Worm (Caenorhabditis elegans) whole organism, midembryonic: ENCODE results near the gene inx-5.
"Not testable (repeated sequence)": the region's sequence is repeated elsewhere in the genome, so short reads cannot be mapped to it uniquely, and the experiment has no call there.

Experiments used
- T22C8.4 ChIP-seq: fragments of 200-800 bp; sonication (Bioruptor generic); IDR thresholded peaks from 2 replicates; pipeline ENCODE4 v1.3.6; 2022; ENCODE audit warnings: missing genetic modification characterization, missing compliant biosample characterization
- cog-1 ChIP-seq: sonication (generic microtip); optimal IDR thresholded peaks from 2 replicates; lab custom pipeline; 2016; ENCODE audit warnings: missing genetic modification characterization, missing compliant biosample characterization
- flt-1 ChIP-seq: fragments of 200-800 bp; sonication (Bioruptor generic); IDR thresholded peaks from 2 replicates; pipeline ENCODE4 v1.3.6; 2022; ENCODE audit warnings: missing genetic modification characterization, missing compliant biosample characterization
- klf-2 ChIP-seq: fragments of 200-800 bp; sonication (Bioruptor generic); conservative IDR thresholded peaks from 2 replicates; pipeline ENCODE4 v1.3.6; 2022; ENCODE audit warnings: missing genetic modification reagents, missing genetic modification characterization, missing compliant biosample characterization
- med-1 ChIP-seq: sonication (generic microtip); optimal IDR thresholded peaks from 2 replicates; lab custom pipeline; 2017; ENCODE audit warnings: missing genetic modification characterization, mild to moderate bottlenecking, missing compliant biosample characterization, antibody characterized with exemption, missing genetic modification reagents; ENCODE audit not compliant: insufficient read depth
- ref-1 ChIP-seq: fragments of 200-800 bp; sonication (Bioruptor generic); conservative IDR thresholded peaks from 2 replicates; pipeline ENCODE4 v1.3.6; 2022; ENCODE audit warnings: missing genetic modification reagents, missing genetic modification characterization, missing compliant biosample characterization
- tab-1 ChIP-seq: fragments of 200-800 bp; sonication (Bioruptor generic); IDR thresholded peaks from 2 replicates; pipeline ENCODE4 v1.3.6; 2022; ENCODE audit warnings: missing genetic modification characterization, missing compliant biosample characterization
- ztf-23 ChIP-seq: fragments of 200-800 bp; sonication (Bioruptor generic); IDR thresholded peaks from 2 replicates; pipeline ENCODE4 v1.3.6; 2022; ENCODE audit warnings: missing genetic modification reagents, missing genetic modification characterization, missing compliant biosample characterization
- ztf-29 ChIP-seq: fragments of 200-800 bp; sonication (Bioruptor generic); IDR thresholded peaks from 2 replicates; pipeline ENCODE4 v1.3.6; 2022; ENCODE audit warnings: missing genetic modification reagents, missing genetic modification characterization, missing compliant biosample characterization

The inx-5 gene

DNA sequence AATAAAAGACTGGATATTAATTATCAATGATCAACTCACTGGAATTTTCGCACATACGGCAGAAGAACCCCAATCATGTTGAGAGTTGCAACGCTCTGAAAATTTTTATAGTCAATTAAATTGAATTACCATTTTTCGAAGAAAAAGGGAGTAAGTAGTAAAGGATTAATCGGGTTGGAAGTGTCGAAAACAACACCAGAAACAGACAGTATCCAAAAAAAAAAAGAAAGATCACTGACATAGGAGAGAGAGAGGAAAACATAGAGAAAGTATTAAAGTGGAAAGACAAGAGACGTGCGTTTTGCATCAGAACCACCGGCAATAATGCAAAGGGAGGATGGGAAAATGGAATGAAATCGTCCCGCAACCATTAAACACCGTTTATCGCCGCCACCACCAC is at the start of gene inx-5:
Gene inx-5, minus strand, starts transcription at position 101 of the 400 bp plus-strand sequence.
- TF ChIP-seq ref-1 (GFP tag; lab: Robert Waterston, UW): no peak
- TF ChIP-seq med-1 (GFP tag; lab: Kevin White, UChicago): no peak

DNA sequence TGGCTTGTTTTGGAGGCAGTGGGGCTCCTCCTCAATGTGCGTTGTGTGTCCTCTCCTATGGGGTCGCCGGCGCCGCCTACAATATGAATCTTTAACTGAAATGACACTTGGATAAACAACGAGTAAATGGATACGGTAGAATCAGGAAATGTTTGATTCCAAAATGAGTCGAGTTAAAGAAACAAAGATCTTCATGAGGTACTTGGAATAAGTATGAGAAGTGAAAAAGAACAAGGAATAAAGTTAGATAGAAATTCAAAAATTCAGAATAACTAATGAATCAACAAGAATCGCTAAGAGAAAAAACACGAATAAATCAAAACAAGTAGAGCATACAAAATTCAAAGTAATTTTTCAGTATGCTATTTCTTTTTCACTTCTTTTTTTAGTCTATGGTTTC is 48.8 kb upstream of the inx-5 start, which contains the start of gene npr-28:
Gene npr-28, minus strand, starts transcription at position 101 of the 400 bp plus-strand sequence.
- TF ChIP-seq ztf-29 (GFP tag; lab: Robert Waterston, UW) (no peak), flt-1 (GFP tag; lab: Robert Waterston, UW) (no peak), klf-2 (GFP tag; lab: Robert Waterston, UW) (no peak), T22C8.4 (GFP tag; lab: Robert Waterston, UW) (no peak), tab-1 (GFP tag; lab: Robert Waterston, UW) (no peak), cog-1 (tag; lab: Kevin White, UChicago) (no peak), ref-1 (GFP tag; lab: Robert Waterston, UW) (no peak), ztf-23 (GFP tag; lab: Robert Waterston, UW) (no peak), med-1 (GFP tag; lab: Kevin White, UChicago) (no peak)

DNA sequence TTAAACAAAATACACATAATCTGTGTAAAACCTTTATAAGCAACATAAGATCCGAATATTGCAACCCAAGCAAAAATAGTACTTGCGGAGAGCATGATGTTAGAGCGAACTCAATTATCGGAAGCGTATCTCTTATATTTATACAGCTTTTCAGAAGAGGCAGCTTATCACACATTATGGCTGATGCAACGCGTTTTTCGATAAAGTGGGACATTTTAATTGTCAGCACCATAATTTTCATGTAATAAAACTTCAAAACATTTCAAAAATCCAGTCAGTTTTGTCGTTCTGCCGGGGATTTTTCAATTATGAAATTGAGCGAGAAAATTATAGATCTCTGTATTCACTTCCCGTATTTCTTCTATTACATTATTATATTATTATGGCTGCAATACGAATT is 44.0 kb upstream of the inx-5 start, which contains the start of gene drd-5:
Gene drd-5, minus strand, starts transcription at position 101 of the 400 bp plus-strand sequence.
- TF ChIP-seq ztf-29 (GFP tag; lab: Robert Waterston, UW) (no peak), med-1 (GFP tag; lab: Kevin White, UChicago) (no peak), ztf-23 (GFP tag; lab: Robert Waterston, UW) (no peak), T22C8.4 (GFP tag; lab: Robert Waterston, UW) (no peak)

DNA sequence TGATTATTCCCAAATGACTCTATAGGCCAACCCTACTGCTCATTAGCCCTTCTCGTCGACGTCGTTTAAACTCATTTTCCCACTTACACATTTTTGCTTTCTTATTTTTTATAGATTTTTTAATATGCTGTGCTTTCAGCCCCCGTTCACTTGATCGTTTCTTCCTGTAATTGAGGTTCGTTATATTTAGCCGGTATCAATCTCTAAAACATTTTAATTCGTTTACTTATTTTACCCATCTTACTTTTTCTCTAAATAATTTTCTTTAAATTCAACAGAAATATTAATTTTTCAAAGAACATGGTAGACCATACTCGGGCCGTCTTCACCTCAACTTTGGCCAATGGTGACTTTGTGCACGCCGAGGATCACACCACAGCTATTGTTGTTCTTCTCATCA is 39.5 kb upstream of the inx-5 start, which contains the start of gene F55E10.1:
Gene F55E10.1, plus strand, starts transcription at position 301 of the 400 bp plus-strand sequence.
- TF ChIP-seq tab-1 (GFP tag; lab: Robert Waterston, UW) (no peak), cog-1 (tag; lab: Kevin White, UChicago) (no peak), flt-1 (GFP tag; lab: Robert Waterston, UW) (no peak), ztf-23 (GFP tag; lab: Robert Waterston, UW) (no peak), med-1 (GFP tag; lab: Kevin White, UChicago) (no peak), ref-1 (GFP tag; lab: Robert Waterston, UW) (no peak), T22C8.4 (GFP tag; lab: Robert Waterston, UW) (no peak), klf-2 (GFP tag; lab: Robert Waterston, UW) (no peak), ztf-29 (GFP tag; lab: Robert Waterston, UW) (no peak)

DNA sequence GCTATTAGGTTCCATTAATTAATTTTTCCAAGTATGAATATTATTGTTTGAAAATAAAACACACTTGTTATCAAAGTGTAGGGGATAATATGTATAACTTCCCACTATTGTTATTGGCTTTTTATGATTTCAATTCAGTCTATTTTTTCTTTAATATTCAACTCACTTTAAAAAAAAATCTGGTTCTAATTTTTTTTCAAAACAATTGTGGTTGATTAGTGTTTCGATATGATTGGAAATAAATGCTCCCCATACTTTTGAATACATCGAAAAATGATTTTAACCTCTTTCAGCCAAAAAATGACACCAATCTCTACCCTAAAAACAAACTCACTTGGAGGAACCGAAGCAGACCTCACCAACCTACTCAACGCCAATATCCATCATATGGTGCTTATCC is 38.2 kb upstream of the inx-5 start, which contains the start of gene F55E10.2:
Gene F55E10.2, plus strand, starts transcription at position 301 of the 400 bp plus-strand sequence.
- TF ChIP-seq cog-1 (tag; lab: Kevin White, UChicago): no peak
- TF ChIP-seq ztf-23 (GFP tag; lab: Robert Waterston, UW): no peak
- TF ChIP-seq med-1 (GFP tag; lab: Kevin White, UChicago): no peak
- no peak for TF ChIP-seq T22C8.4 (GFP tag; lab: Robert Waterston, UW)
- no peak for TF ChIP-seq ztf-29 (GFP tag; lab: Robert Waterston, UW)
- TF ChIP-seq klf-2 (GFP tag; lab: Robert Waterston, UW): no peak
- no peak for TF ChIP-seq ref-1 (GFP tag; lab: Robert Waterston, UW)
- TF ChIP-seq tab-1 (GFP tag; lab: Robert Waterston, UW): no peak
- TF ChIP-seq flt-1 (GFP tag; lab: Robert Waterston, UW): no peak

DNA sequence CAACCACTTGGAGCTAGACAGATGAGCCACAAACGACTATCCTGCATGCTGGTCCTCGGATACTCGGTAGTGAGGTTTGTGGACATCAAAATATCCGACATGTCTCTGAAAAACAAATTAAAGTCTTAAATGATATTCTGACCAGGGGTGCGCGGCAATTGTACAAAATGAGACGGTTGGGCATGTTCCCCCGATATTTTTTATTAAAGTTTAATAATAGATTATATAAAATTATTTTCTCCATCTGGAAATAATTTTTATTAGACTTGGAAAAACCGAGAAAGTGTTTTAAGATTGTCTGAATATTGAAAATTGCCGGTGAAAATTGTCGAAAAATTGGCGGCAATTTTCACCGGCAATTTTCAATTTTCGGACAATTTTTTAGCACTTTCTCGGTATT is 25.6 kb upstream of the inx-5 start, which contains the start of gene F55E10.4:
Gene F55E10.4, minus strand, starts transcription at position 101 of the 400 bp plus-strand sequence.
- TF ChIP-seq cog-1 (tag; lab: Kevin White, UChicago) (no peak), T22C8.4 (GFP tag; lab: Robert Waterston, UW) (no peak), ref-1 (GFP tag; lab: Robert Waterston, UW) (no peak), klf-2 (GFP tag; lab: Robert Waterston, UW) (no peak), med-1 (GFP tag; lab: Kevin White, UChicago) (no peak), ztf-23 (GFP tag; lab: Robert Waterston, UW) (no peak), flt-1 (GFP tag; lab: Robert Waterston, UW) (no peak), ztf-29 (GFP tag; lab: Robert Waterston, UW) (no peak), tab-1 (GFP tag; lab: Robert Waterston, UW) (no peak)

DNA sequence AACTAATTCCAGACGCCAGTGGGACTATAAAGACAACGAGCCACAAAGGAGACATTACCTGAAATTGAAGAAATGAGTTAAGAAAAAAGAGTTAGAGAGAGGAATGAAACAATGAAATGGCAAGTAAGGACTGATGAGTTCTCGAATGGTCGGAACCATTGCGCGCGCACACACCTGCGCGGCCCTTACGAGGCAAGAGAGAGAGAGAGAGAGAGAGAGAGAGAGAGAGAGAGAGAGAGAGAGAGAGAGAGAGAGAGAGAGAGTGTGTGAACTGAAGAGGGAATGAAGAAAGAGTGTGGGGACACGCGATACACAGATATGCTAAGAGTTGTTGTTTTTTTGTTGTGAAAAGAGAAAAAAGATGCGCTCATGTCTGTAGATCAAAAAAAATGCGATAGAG is 24.2 kb upstream of the inx-5 start, which contains the start of gene R09F10.8:
Gene R09F10.8, minus strand, starts transcription at position 58 of the 400 bp plus-strand sequence.
- TF ChIP-seq ztf-29 (GFP tag; lab: Robert Waterston, UW) (no peak), ref-1 (GFP tag; lab: Robert Waterston, UW) (no peak), ztf-23 (GFP tag; lab: Robert Waterston, UW) (no peak), cog-1 (tag; lab: Kevin White, UChicago) (no peak), klf-2 (GFP tag; lab: Robert Waterston, UW) (no peak), med-1 (GFP tag; lab: Kevin White, UChicago) (no peak), T22C8.4 (GFP tag; lab: Robert Waterston, UW) (no peak), flt-1 (GFP tag; lab: Robert Waterston, UW) (no peak), tab-1 (GFP tag; lab: Robert Waterston, UW) (no peak)

DNA sequence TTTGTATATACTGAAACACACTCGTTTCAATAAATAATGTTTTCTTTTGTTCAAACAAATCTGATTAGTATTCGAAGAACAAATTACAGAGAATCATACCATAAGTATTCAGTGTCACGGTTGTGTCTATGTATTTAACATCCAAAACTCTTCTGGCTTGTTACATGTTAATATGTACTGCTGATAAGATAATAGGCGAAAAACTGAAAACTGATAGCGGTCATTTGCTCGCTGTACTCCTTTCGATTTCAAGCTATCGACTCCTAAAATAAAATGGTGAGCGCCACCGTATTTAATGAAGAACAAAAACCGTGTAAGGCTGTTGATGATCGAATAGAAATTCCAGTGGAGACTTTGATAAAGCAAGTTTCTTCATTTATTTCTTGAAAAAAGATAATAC is 21.2 kb upstream of the inx-5 start, which contains the start of gene R09F10.1:
Gene R09F10.1, plus strand, starts transcription at position 222 of the 400 bp plus-strand sequence.
- TF ChIP-seq T22C8.4 (GFP tag; lab: Robert Waterston, UW) (no peak), med-1 (GFP tag; lab: Kevin White, UChicago) (no peak), klf-2 (GFP tag; lab: Robert Waterston, UW) (no peak), cog-1 (tag; lab: Kevin White, UChicago) (no peak), flt-1 (GFP tag; lab: Robert Waterston, UW) (no peak), ztf-23 (GFP tag; lab: Robert Waterston, UW) (no peak), ref-1 (GFP tag; lab: Robert Waterston, UW) (no peak), tab-1 (GFP tag; lab: Robert Waterston, UW) (no peak), ztf-29 (GFP tag; lab: Robert Waterston, UW) (no peak)

DNA sequence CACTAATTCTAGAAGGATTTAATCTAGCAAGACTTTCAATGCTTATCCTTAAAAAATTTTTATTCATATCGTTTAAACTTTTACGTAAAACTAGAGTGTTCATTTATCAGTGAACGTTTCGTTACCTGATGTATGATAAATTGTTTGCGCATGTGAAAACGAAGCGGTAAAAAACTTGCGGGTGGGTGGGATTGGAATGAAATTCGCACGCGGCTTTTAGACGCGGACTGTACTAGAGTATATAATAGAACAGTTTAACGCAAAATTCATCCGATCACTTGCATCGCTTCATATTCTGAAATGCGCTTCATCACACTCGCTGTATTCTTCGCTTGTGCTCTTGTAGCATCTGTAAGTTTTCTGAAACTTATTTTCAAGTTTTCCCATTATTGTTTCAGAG is 19.6 kb upstream of the inx-5 start, which contains the start of gene abu-9:
Gene abu-9, plus strand, starts transcription at position 301 of the 400 bp plus-strand sequence.
- not testable (repeated sequence) for TF ChIP-seq T22C8.4, ztf-23, klf-2 (GFP tag; lab: Robert Waterston, UW)
